Fruit fly (Drosophila melanogaster) whole organism, pupa: Measurements from ENCODE around the gene Uro.

Source experiments
- CG10348 ChIP-seq: fragments of 200-800 bp; sonication (Bioruptor generic); IDR thresholded peaks from 2 replicates; pipeline ENCODE4 v1.3.6; 2022; ENCODE audit warnings: missing biosample characterization, missing genetic modification characterization
- CG12605 ChIP-seq: fragments of 200-800 bp; sonication (Bioruptor generic); IDR thresholded peaks from 2 replicates; pipeline ENCODE4 v1.3.6; 2022; ENCODE audit warnings: missing biosample characterization, missing genetic modification characterization
- CG13204 ChIP-seq: fragments of 200-800 bp; sonication (Bioruptor generic); optimal IDR thresholded peaks from 2 replicates; lab custom pipeline; 2018; ENCODE audit warnings: missing biosample characterization, mild to moderate bottlenecking, missing genetic modification characterization, moderate library complexity
- CG14655 ChIP-seq: fragments of 200-800 bp; sonication (Bioruptor generic); optimal IDR thresholded peaks from 3 replicates; lab custom pipeline; 2017; ENCODE audit warnings: mild to moderate bottlenecking, missing biosample characterization, missing genetic modification reagents, missing genetic modification characterization
- CG15710 ChIP-seq: fragments of 200-800 bp; sonication (Bioruptor generic); optimal IDR thresholded peaks from 2 replicates; lab custom pipeline; 2018; ENCODE audit warnings: missing biosample characterization, mild to moderate bottlenecking, missing genetic modification characterization, moderate library complexity
- CG17806 ChIP-seq: fragments of 200-800 bp; sonication (Bioruptor generic); optimal IDR thresholded peaks from 2 replicates; lab custom pipeline; 2018; ENCODE audit warnings: missing biosample characterization, mild to moderate bottlenecking, missing genetic modification characterization, moderate library complexity
- CG32121 ChIP-seq: fragments of 200-800 bp; sonication (Bioruptor generic); IDR thresholded peaks from 2 replicates; pipeline ENCODE4 v1.3.6; 2022; ENCODE audit warnings: missing biosample characterization, missing genetic modification characterization
- CG34367 ChIP-seq: fragments of 200-800 bp; sonication (Bioruptor generic); optimal IDR thresholded peaks from 2 replicates; lab custom pipeline; 2018; ENCODE audit warnings: missing biosample characterization, mild to moderate bottlenecking, missing genetic modification characterization
- CG4496 ChIP-seq: fragments of 200-800 bp; sonication (Bioruptor generic); IDR thresholded peaks from 3 replicates; pipeline ENCODE4 v1.3.6; 2022; ENCODE audit warnings: missing biosample characterization, missing genetic modification characterization
- CG8159 ChIP-seq: fragments of 200-800 bp; sonication (Bioruptor generic); optimal IDR thresholded peaks from 3 replicates; lab custom pipeline; 2018; ENCODE audit warnings: missing biosample characterization, mild to moderate bottlenecking, missing genetic modification characterization, moderate library complexity
- CG8301 ChIP-seq: fragments of 200-800 bp; sonication (Bioruptor generic); optimal IDR thresholded peaks from 2 replicates; lab custom pipeline; 2018; ENCODE audit warnings: missing biosample characterization, mild to moderate bottlenecking, missing genetic modification characterization
- CG9948 ChIP-seq: fragments of 200-800 bp; sonication (Bioruptor generic); optimal IDR thresholded peaks from 2 replicates; lab custom pipeline; 2018; ENCODE audit warnings: missing biosample characterization, mild to moderate bottlenecking, missing genetic modification characterization, moderate library complexity
- D1 ChIP-seq: fragments of 200-800 bp; sonication (Bioruptor generic); optimal IDR thresholded peaks from 2 replicates; lab custom pipeline; 2018; ENCODE audit warnings: missing biosample characterization, mild to moderate bottlenecking, missing genetic modification characterization, moderate library complexity
- EcR ChIP-seq: fragments of 200-800 bp; sonication (Bioruptor generic); optimal IDR thresholded peaks from 3 replicates; lab custom pipeline; 2019; ENCODE audit warnings: missing biosample characterization, missing genetic modification characterization, mild to moderate bottlenecking, moderate library complexity, missing genetic modification reagents
- Ets98B ChIP-seq: fragments of 200-800 bp; sonication (Bioruptor generic); IDR thresholded peaks from 2 replicates; pipeline ENCODE4 v1.3.6; 2022; ENCODE audit warnings: missing biosample characterization, missing genetic modification characterization
- Pif1A ChIP-seq: fragments of 200-800 bp; sonication (Bioruptor generic); optimal IDR thresholded peaks from 3 replicates; lab custom pipeline; 2016; ENCODE audit warnings: missing biosample characterization, missing genetic modification characterization
- Pif1B ChIP-seq: fragments of 200-800 bp; sonication (Bioruptor generic); optimal IDR thresholded peaks from 3 replicates; lab custom pipeline; 2016; ENCODE audit warnings: missing biosample characterization, missing genetic modification characterization
- Snoo ChIP-seq: fragments of 200-800 bp; sonication (Bioruptor generic); optimal IDR thresholded peaks from 3 replicates; lab custom pipeline; 2017; ENCODE audit warnings: missing biosample characterization, mild to moderate bottlenecking, missing genetic modification characterization, inconsistent platforms
- fd96Ca ChIP-seq: fragments of 200-800 bp; sonication (Bioruptor generic); IDR thresholded peaks from 3 replicates; pipeline ENCODE4 v1.3.6; 2022; ENCODE audit warnings: missing biosample characterization, missing genetic modification characterization
- gl ChIP-seq: fragments of 200-800 bp; sonication (Bioruptor generic); optimal IDR thresholded peaks from 2 replicates; lab custom pipeline; 2018; ENCODE audit warnings: missing biosample characterization, mild to moderate bottlenecking, missing genetic modification characterization
- rn ChIP-seq: fragments of 200-800 bp; sonication (Bioruptor generic); IDR thresholded peaks from 2 replicates; pipeline ENCODE4 v1.3.6; 2022; ENCODE audit warnings: missing biosample characterization, missing genetic modification characterization

The Uro gene

dm6 chr2L:7775260-7775659 lies 4.6 kb upstream of the Uro start:
- no peak for TF ChIP-seq gl (tag; lab: Kevin White, UChicago)
- no peak for TF ChIP-seq CG14655 (GFP tag; lab: Kevin White, UChicago)
- no peak for TF ChIP-seq CG8301 (tag; lab: Kevin White, UChicago)
- no peak for TF ChIP-seq Ets98B
- TF ChIP-seq EcR (GFP tag; lab: Kevin White, UChicago), result no peak
- no peak for TF ChIP-seq CG9948 (tag; lab: Kevin White, UChicago)
- TF ChIP-seq Snoo, result no peak
- TF ChIP-seq CG34367 (tag; lab: Kevin White, UChicago), result no peak
- no peak for TF ChIP-seq rn
- TF ChIP-seq Pif1A (GFP tag; lab: Kevin White, UChicago), result no peak
- TF ChIP-seq fd96Ca, result no peak
- no peak for TF ChIP-seq CG15710 (tag; lab: Kevin White, UChicago)
- TF ChIP-seq CG17806 (tag; lab: Kevin White, UChicago), result no peak
- TF ChIP-seq D1, result no peak
- TF ChIP-seq CG10348 (GFP tag; lab: Robert Waterston, UW), result no peak
- TF ChIP-seq CG12605 (GFP tag; lab: Robert Waterston, UW), result no peak
- TF ChIP-seq CG32121 (GFP tag; lab: Robert Waterston, UW), result no peak

- no peak for TF ChIP-seq rn
- TF ChIP-seq gl (tag; lab: Kevin White, UChicago), result no peak
- TF ChIP-seq CG17806 (tag; lab: Kevin White, UChicago), result no peak
- TF ChIP-seq CG34367 (tag; lab: Kevin White, UChicago), result no peak
- TF ChIP-seq Snoo, result no peak
- no peak for TF ChIP-seq Pif1B (GFP tag; lab: Kevin White, UChicago)
Measured at dm6 chr2L:7777979-7778692, 1.7 kb upstream of the Uro start, which contains the start of gene CG7179. TSS of gene CG7179 (minus strand) at chr2L:7778029.

dm6 chr2L:7781165-7781564 lies 1.3 kb downstream of the Uro start, which contains the start of gene CG7164:
TSS of gene CG7164 (plus strand) at chr2L:7781465.
- no peak for TF ChIP-seq D1
- no peak for TF ChIP-seq CG4496 (GFP tag; lab: Robert Waterston, UW)
- TF ChIP-seq CG32121 (GFP tag; lab: Robert Waterston, UW), result no peak
- TF ChIP-seq CG15710 (tag; lab: Kevin White, UChicago), result no peak
- no peak for TF ChIP-seq gl (tag; lab: Kevin White, UChicago)
- no peak for TF ChIP-seq Pif1B (GFP tag; lab: Kevin White, UChicago)
- no peak for TF ChIP-seq fd96Ca
- TF ChIP-seq CG10348 (GFP tag; lab: Robert Waterston, UW), result no peak
- no peak for TF ChIP-seq Pif1A (GFP tag; lab: Kevin White, UChicago)
- TF ChIP-seq CG8159 (tag; lab: Kevin White, UChicago), result no peak
- no peak for TF ChIP-seq rn
- TF ChIP-seq CG14655 (GFP tag; lab: Kevin White, UChicago), result no peak

dm6 chr2L:7782788-7783401 lies 3.0 kb downstream of the Uro start, which contains the start of gene Brd7-9:
TSS of gene Brd7-9 (plus strand) at chr2L:7782865.
- TF ChIP-seq Ets98B (peak; percentile 86), CG14655 (GFP tag; lab: Kevin White, UChicago) (peak; percentile 80), CG15710 (tag; lab: Kevin White, UChicago) (no peak), fd96Ca (peak; percentile 74), CG10348 (GFP tag; lab: Robert Waterston, UW) (no peak), D1 (no peak), Pif1A (GFP tag; lab: Kevin White, UChicago) (peak; percentile 80), CG8159 (tag; lab: Kevin White, UChicago) (peak; percentile 68), CG9948 (tag; lab: Kevin White, UChicago) (no peak), CG4496 (GFP tag; lab: Robert Waterston, UW) (peak; percentile 91), Pif1B (GFP tag; lab: Kevin White, UChicago) (peak; percentile 79), CG17806 (tag; lab: Kevin White, UChicago) (no peak), CG32121 (GFP tag; lab: Robert Waterston, UW) (peak; percentile 79), CG8301 (tag; lab: Kevin White, UChicago) (peak; percentile 80), Snoo (no peak), CG13204 (GFP tag; lab: Kevin White, UChicago) (no peak), CG34367 (tag; lab: Kevin White, UChicago) (peak; percentile 59), EcR (GFP tag; lab: Kevin White, UChicago) (no peak), gl (tag; lab: Kevin White, UChicago) (peak; percentile 51), rn (0 out of 2 replicates have a peak, but pooled peaks have one; percentile 7), CG12605 (GFP tag; lab: Robert Waterston, UW) (peak; percentile 82)

- TF ChIP-seq CG9948 (tag; lab: Kevin White, UChicago) (no peak), Ets98B (peak; percentile 9; the same call in 1 of the 2 replicates), CG32121 (GFP tag; lab: Robert Waterston, UW) (no peak)
Measured at dm6 chr2L:7788952-7789466, 9.1 kb downstream of the Uro start.

dm6 chr2L:7790081-7790447 lies 10.2 kb downstream of the Uro start:
- TF ChIP-seq D1 (no peak), CG8159 (tag; lab: Kevin White, UChicago) (no peak)
